Fruit fly (Drosophila melanogaster) whole organism, prepupa: ENCODE results near the gene wdn.

Source experiments
- Blimp-1 ChIP-seq: fragments of 200-800 bp; sonication (Bioruptor generic); optimal IDR thresholded peaks from 3 replicates; lab custom pipeline; 2017; ENCODE audit warnings: missing biosample characterization, missing genetic modification characterization, mild to moderate bottlenecking, moderate library complexity, missing genetic modification reagents
- CG10631 ChIP-seq: fragments of 200-800 bp; sonication (Bioruptor generic); optimal IDR thresholded peaks from 2 replicates; lab custom pipeline; 2016; ENCODE audit warnings: missing biosample characterization, missing genetic modification characterization
- CG10669 ChIP-seq: fragments of 200-800 bp; sonication (Bioruptor generic); optimal IDR thresholded peaks from 3 replicates; lab custom pipeline; 2018; ENCODE audit warnings: missing biosample characterization, mild to moderate bottlenecking, missing genetic modification characterization, moderate library complexity
- CG11294 ChIP-seq: fragments of 200-800 bp; sonication (Bioruptor generic); IDR thresholded peaks from 2 replicates; pipeline ENCODE4 v1.3.6; 2022; ENCODE audit warnings: missing biosample characterization, missing genetic modification characterization
- CG11762 ChIP-seq: fragments of 200-800 bp; sonication (Bioruptor generic); optimal IDR thresholded peaks from 3 replicates; lab custom pipeline; 2016; ENCODE audit warnings: missing biosample characterization, missing genetic modification characterization; ENCODE audit not compliant: insufficient read depth
- CG15336 ChIP-seq: fragments of 200-800 bp; sonication (Bioruptor generic); IDR thresholded peaks from 2 replicates; pipeline ENCODE4 v1.3.6; 2022; ENCODE audit warnings: missing biosample characterization, missing genetic modification characterization
- CG1621 ChIP-seq: fragments of 200-800 bp; sonication (Bioruptor generic); optimal IDR thresholded peaks from 3 replicates; lab custom pipeline; 2018; ENCODE audit warnings: missing biosample characterization, mild to moderate bottlenecking, missing genetic modification characterization
- CG16779 ChIP-seq: fragments of 200-800 bp; sonication (Bioruptor generic); optimal IDR thresholded peaks from 3 replicates; lab custom pipeline; 2017; ENCODE audit warnings: missing biosample characterization, mild to moderate bottlenecking, missing genetic modification characterization
- CG3032 ChIP-seq: fragments of 200-800 bp; optimal IDR thresholded peaks from 2 replicates; lab custom pipeline; 2019; ENCODE audit warnings: missing biosample characterization, mild to moderate bottlenecking, missing genetic modification characterization, moderate library complexity
- CG31627 ChIP-seq: fragments of 200-800 bp; sonication (Bioruptor generic); optimal IDR thresholded peaks from 3 replicates; lab custom pipeline; 2016; ENCODE audit warnings: missing biosample characterization, missing genetic modification characterization
- CG32006 ChIP-seq: fragments of 200-800 bp; sonication (Bioruptor generic); optimal IDR thresholded peaks from 3 replicates; lab custom pipeline; 2017; ENCODE audit warnings: missing biosample characterization, mild to moderate bottlenecking, missing genetic modification characterization
- CG34406 ChIP-seq: fragments of 200-800 bp; sonication (Bioruptor generic); optimal IDR thresholded peaks from 3 replicates; lab custom pipeline; 2016; ENCODE audit warnings: missing biosample characterization, missing genetic modification characterization
- CG3919 ChIP-seq: fragments of 200-800 bp; sonication (Bioruptor generic); optimal IDR thresholded peaks from 3 replicates; lab custom pipeline; 2016; ENCODE audit warnings: missing biosample characterization, missing genetic modification characterization
- CG4318 ChIP-seq: fragments of 200-800 bp; sonication (Bioruptor generic); optimal IDR thresholded peaks from 3 replicates; lab custom pipeline; 2017; ENCODE audit warnings: missing biosample characterization, mild to moderate bottlenecking, missing genetic modification characterization
- CG6163 ChIP-seq: fragments of 200-800 bp; sonication (Bioruptor generic); IDR thresholded peaks from 3 replicates; pipeline ENCODE4 v1.3.6; 2022; ENCODE audit warnings: missing biosample characterization, missing genetic modification characterization
- CG6792 ChIP-seq: fragments of 200-800 bp; sonication (Bioruptor generic); optimal IDR thresholded peaks from 3 replicates; lab custom pipeline; 2016; ENCODE audit warnings: missing biosample characterization, missing genetic modification characterization
- CG7368 ChIP-seq: fragments of 200-800 bp; sonication (Bioruptor generic); optimal IDR thresholded peaks from 3 replicates; lab custom pipeline; 2016; ENCODE audit warnings: missing biosample characterization, missing genetic modification characterization
- CG8632 ChIP-seq: fragments of 200-800 bp; sonication (Bioruptor generic); optimal IDR thresholded peaks from 3 replicates; lab custom pipeline; 2016; ENCODE audit warnings: missing biosample characterization, missing genetic modification characterization
- CG9139 ChIP-seq: fragments of 200-800 bp; sonication (Bioruptor generic); optimal IDR thresholded peaks from 3 replicates; lab custom pipeline; 2017; ENCODE audit warnings: missing biosample characterization, mild to moderate bottlenecking, missing genetic modification characterization
- Eip75B ChIP-seq: fragments of 200-800 bp; sonication (Bioruptor generic); optimal IDR thresholded peaks from 3 replicates; lab custom pipeline; 2016; ENCODE audit warnings: missing biosample characterization, missing genetic modification characterization
- Eip78C ChIP-seq: fragments of 200-800 bp; sonication (Bioruptor generic); peaks from one replicate; lab custom pipeline; 2016; ENCODE audit warnings: missing biosample characterization, missing genetic modification characterization
- Eip93F ChIP-seq: fragments of 200-800 bp; sonication (Bioruptor generic); optimal IDR thresholded peaks from 2 replicates; lab custom pipeline; 2016; ENCODE audit warnings: missing biosample characterization, mild to moderate bottlenecking, missing genetic modification characterization
- Ets21C ChIP-seq: fragments of 200-800 bp; sonication (Bioruptor generic); optimal IDR thresholded peaks from 3 replicates; lab custom pipeline; 2016; ENCODE audit warnings: missing biosample characterization, missing genetic modification characterization
- Ets96B ChIP-seq: fragments of 200-800 bp; optimal IDR thresholded peaks from 2 replicates; lab custom pipeline; 2019; ENCODE audit warnings: missing biosample characterization, mild to moderate bottlenecking, missing genetic modification characterization, moderate library complexity
- Gug ChIP-seq: fragments of 200-800 bp; sonication (Bioruptor generic); IDR thresholded peaks from 2 replicates; pipeline ENCODE4 v1.3.6; 2022; ENCODE audit warnings: missing biosample characterization, missing genetic modification characterization
- Hr39 ChIP-seq: fragments of 200-800 bp; sonication (Bioruptor generic); optimal IDR thresholded peaks from 2 replicates; lab custom pipeline; 2016; ENCODE audit warnings: missing biosample characterization, missing genetic modification characterization
- Hr4 ChIP-seq: fragments of 200-800 bp; sonication (Bioruptor generic); optimal IDR thresholded peaks from 3 replicates; lab custom pipeline; 2016; ENCODE audit warnings: missing biosample characterization, missing genetic modification characterization
- Lpt ChIP-seq: fragments of 200-800 bp; sonication (Bioruptor generic); optimal IDR thresholded peaks from 3 replicates; lab custom pipeline; 2016; ENCODE audit warnings: missing biosample characterization, missing genetic modification characterization
- Met ChIP-seq: fragments of 200-800 bp; sonication (Bioruptor generic); optimal IDR thresholded peaks from 3 replicates; lab custom pipeline; 2016; ENCODE audit warnings: missing biosample characterization, missing genetic modification characterization
- OdsH ChIP-seq: fragments of 200-800 bp; sonication (Bioruptor generic); optimal IDR thresholded peaks from 3 replicates; lab custom pipeline; 2016; ENCODE audit warnings: missing biosample characterization, missing genetic modification characterization
- Sox102F ChIP-seq: fragments of 200-800 bp; sonication (Bioruptor generic); optimal IDR thresholded peaks from 2 replicates; lab custom pipeline; 2016; ENCODE audit warnings: missing biosample characterization, mild to moderate bottlenecking, missing genetic modification characterization
- Sox14 ChIP-seq: fragments of 200-800 bp; sonication (Bioruptor generic); optimal IDR thresholded peaks from 3 replicates; lab custom pipeline; 2016; ENCODE audit warnings: missing biosample characterization, missing genetic modification characterization
- achi ChIP-seq: fragments of 200-800 bp; sonication (Bioruptor generic); optimal IDR thresholded peaks from 3 replicates; lab custom pipeline; 2016; ENCODE audit warnings: missing biosample characterization, missing genetic modification characterization
- acj6 ChIP-seq: fragments of 200-800 bp; sonication (Bioruptor generic); optimal IDR thresholded peaks from 3 replicates; lab custom pipeline; 2016; ENCODE audit warnings: missing biosample characterization, missing genetic modification characterization
- cyc ChIP-seq: fragments of 200-800 bp; sonication (Bioruptor generic); optimal IDR thresholded peaks from 3 replicates; lab custom pipeline; 2016; ENCODE audit warnings: missing biosample characterization, missing genetic modification characterization
- dac ChIP-seq: fragments of 200-800 bp; sonication (Bioruptor generic); optimal IDR thresholded peaks from 2 replicates; lab custom pipeline; 2017; ENCODE audit warnings: missing biosample characterization, mild to moderate bottlenecking, missing genetic modification characterization
- dsx ChIP-seq: fragments of 200-800 bp; optimal IDR thresholded peaks from 3 replicates; lab custom pipeline; 2019; ENCODE audit warnings: missing biosample characterization, mild to moderate bottlenecking, missing genetic modification characterization, moderate library complexity; ENCODE audit not compliant: poor library complexity, severe bottlenecking
- eg ChIP-seq: fragments of 200-800 bp; sonication (Bioruptor generic); IDR thresholded peaks from 3 replicates; pipeline ENCODE4 v1.3.6; 2022; ENCODE audit warnings: missing biosample characterization, missing genetic modification characterization
- esn ChIP-seq: fragments of 200-800 bp; sonication (Bioruptor generic); optimal IDR thresholded peaks from 2 replicates; lab custom pipeline; 2016; ENCODE audit warnings: missing biosample characterization, mild to moderate bottlenecking, missing genetic modification characterization, moderate library complexity
- fkh ChIP-seq: fragments of 200-800 bp; sonication (Bioruptor generic); optimal IDR thresholded peaks from 3 replicates; lab custom pipeline; 2017; ENCODE audit warnings: missing biosample characterization, mild to moderate bottlenecking, missing genetic modification characterization, moderate library complexity
- lz ChIP-seq: fragments of 200-800 bp; sonication (Bioruptor generic); optimal IDR thresholded peaks from 3 replicates; lab custom pipeline; 2016; ENCODE audit warnings: missing biosample characterization, missing genetic modification characterization
- pdm3 ChIP-seq: fragments of 200-800 bp; sonication (Bioruptor generic); optimal IDR thresholded peaks from 3 replicates; lab custom pipeline; 2016; ENCODE audit warnings: missing biosample characterization, missing genetic modification characterization
- salr ChIP-seq, 2 experiments: fragments of 200-800 bp; sonication (Bioruptor generic); optimal IDR thresholded peaks; 3 replicates each; lab custom pipeline; 2016 to 2018; ENCODE audit warnings: missing biosample characterization in 2 of 2, missing genetic modification characterization in 2 of 2, mild to moderate bottlenecking in 1 of 2
- ss ChIP-seq, 2 experiments: fragments of 200-800 bp; sonication (Bioruptor generic); optimal IDR thresholded peaks; 2 replicates in 1 of 2; 3 replicates in 1 of 2; lab custom pipeline; 2017 to 2018; ENCODE audit warnings: mild to moderate bottlenecking in 2 of 2, missing biosample characterization in 2 of 2, missing genetic modification characterization in 2 of 2, moderate library complexity in 1 of 2
- svp ChIP-seq: fragments of 200-800 bp; sonication (Bioruptor generic); peaks from one replicate; lab custom pipeline; 2016; ENCODE audit warnings: missing biosample characterization, missing genetic modification characterization
- vri ChIP-seq: fragments of 200-800 bp; sonication (Bioruptor generic); optimal IDR thresholded peaks from 3 replicates; lab custom pipeline; 2016; ENCODE audit warnings: missing biosample characterization, mild to moderate bottlenecking, missing genetic modification characterization

Gene wdn

DNA sequence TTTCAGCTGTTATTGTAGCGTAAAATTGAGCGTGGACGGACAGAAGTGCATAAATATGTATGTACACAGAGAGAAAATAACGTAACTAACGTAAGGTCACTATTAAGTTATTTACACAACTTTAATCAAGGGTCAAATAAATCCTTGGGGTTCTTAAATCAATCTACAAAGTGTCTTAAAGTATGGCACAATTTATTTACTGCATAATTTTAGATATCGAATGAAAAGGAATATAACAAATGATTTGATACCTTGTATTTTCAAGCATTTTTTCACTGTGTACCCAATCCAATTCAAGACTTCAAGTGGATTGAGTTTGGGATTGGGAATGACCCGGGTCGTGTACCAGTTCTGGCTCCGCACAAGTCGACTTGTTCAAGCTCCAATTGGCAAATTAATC is 30.8 kb upstream of the wdn start (continued):
- no peak for TF ChIP-seq Blimp-1 (GFP tag; lab: Kevin White, UChicago)
- no peak for TF ChIP-seq achi (GFP tag; lab: Kevin White, UChicago)
- no peak for TF ChIP-seq CG16779
- no peak for TF ChIP-seq dsx (GFP tag; lab: Kevin White, UChicago)
- no peak for TF ChIP-seq vri (GFP tag; lab: Kevin White, UChicago)
- no peak for TF ChIP-seq CG1621
- no peak for TF ChIP-seq CG6792 (GFP tag; lab: Kevin White, UChicago)
- TF ChIP-seq CG3919 = no peak
- TF ChIP-seq acj6 (GFP tag; lab: Kevin White, UChicago) = no peak
- no peak for TF ChIP-seq ss (GFP tag; optimal IDR thresholded peaks at IDR 0.05; lab: Kevin White, UChicago)
- no peak for TF ChIP-seq CG34406 (GFP tag; lab: Kevin White, UChicago)
- TF ChIP-seq Lpt = peak; percentile 25
- no peak for TF ChIP-seq CG7368 (GFP tag; lab: Kevin White, UChicago)
- no peak for TF ChIP-seq fkh
- TF ChIP-seq CG15336 (GFP tag; lab: Robert Waterston, UW) = peak; percentile 65
- no peak; the same call in 1 of the 2 replicates for TF ChIP-seq Gug
- TF ChIP-seq Ets96B (tag; lab: Kevin White, UChicago) = peak; percentile 29
- peak; percentile 31; the same call in 1 of the 3 replicates for TF ChIP-seq CG6163 (GFP tag; lab: Robert Waterston, UW)
- TF ChIP-seq CG3032 (tag; lab: Kevin White, UChicago) = no peak
- TF ChIP-seq CG32006 (GFP tag; lab: Kevin White, UChicago) = peak; percentile 79
- no peak for TF ChIP-seq CG10631 (GFP tag; lab: Kevin White, UChicago)
- no peak for TF ChIP-seq Sox14 (GFP tag; lab: Kevin White, UChicago)
- no peak for TF ChIP-seq CG9139

DNA sequence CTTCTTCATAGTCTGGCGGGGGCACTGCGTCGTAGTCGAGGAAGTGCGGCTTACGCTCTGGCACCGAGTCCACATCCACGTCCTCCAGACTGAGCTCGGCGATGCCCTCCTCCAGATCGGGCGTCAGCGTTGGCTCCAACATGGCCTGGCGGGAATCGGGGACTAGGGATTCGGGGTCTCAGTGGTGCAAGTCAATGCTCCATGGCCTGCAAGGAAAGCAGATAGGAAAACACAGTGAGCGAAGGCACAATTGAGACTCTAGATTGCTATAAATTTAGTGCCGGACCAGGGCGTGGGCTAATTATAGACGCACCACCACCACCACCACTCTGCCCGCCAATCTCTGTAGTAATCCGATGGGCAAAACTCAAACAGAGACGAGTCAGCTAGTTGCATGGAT is 29.5 kb upstream of the wdn start:
- TF ChIP-seq svp (GFP tag; lab: Kevin White, UChicago) (peak; percentile 69), salr (GFP tag; optimal IDR thresholded peaks at IDR 0.05; lab: Kevin White, UChicago) (no peak), OdsH (no peak), Eip78C (peak; percentile 57)

DNA sequence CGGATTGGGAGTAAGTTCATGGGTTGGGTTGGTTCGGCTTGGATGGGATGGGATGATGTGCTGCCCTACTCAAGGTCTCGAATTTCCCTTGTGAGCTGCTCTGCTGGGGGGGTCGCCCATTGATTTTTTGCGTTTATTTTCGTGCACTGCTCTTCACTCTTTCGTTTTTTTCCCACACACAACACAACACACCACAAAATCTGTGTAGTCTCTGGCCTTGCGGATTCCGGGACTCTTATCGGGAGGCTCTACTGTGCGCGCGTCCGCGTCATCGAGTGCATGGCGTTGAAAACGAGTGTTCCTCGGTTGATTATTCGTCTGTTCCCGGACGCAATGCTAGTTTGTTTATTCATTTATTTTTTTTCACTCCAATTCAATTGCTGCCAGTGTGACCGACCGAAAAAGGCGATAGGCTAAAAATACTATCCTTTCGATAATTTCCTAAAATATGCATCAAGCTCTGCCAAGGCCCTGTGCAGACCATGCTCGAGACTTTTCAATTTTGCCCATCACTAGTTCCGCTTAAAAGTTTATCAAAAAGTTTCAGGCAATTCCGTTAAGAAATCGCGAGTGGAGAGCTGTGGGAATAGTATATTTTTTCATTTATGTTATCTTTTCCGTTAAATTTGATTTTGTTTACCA is 20.6 kb upstream of the wdn start, which contains the start of gene WASp:
Gene WASp, minus strand, starts transcription at position 399 of the 642 bp plus-strand sequence.
- TF ChIP-seq Ets21C (GFP tag; lab: Kevin White, UChicago) (peak; percentile 26), CG15336 (GFP tag; lab: Robert Waterston, UW) (no peak), esn (GFP tag; lab: Kevin White, UChicago) (peak; percentile 64), Met (GFP tag; lab: Kevin White, UChicago) (no peak), Blimp-1 (GFP tag; lab: Kevin White, UChicago) (no peak), Eip75B (GFP tag; lab: Kevin White, UChicago) (no peak), salr (GFP tag; optimal IDR thresholded peaks at IDR 0.05; lab: Kevin White, UChicago) (peak; percentile 9 to 57), CG31627 (GFP tag; lab: Kevin White, UChicago) (peak; percentile 48), CG10669 (GFP tag; lab: Kevin White, UChicago) (no peak), Eip78C (peak; percentile 85), OdsH (no peak), dac (GFP tag; lab: Kevin White, UChicago) (peak; percentile 47), Hr4 (GFP tag; lab: Kevin White, UChicago) (no peak), eg (GFP tag; lab: Robert Waterston, UW) (no peak), lz (GFP tag; lab: Kevin White, UChicago) (peak; percentile 68), CG4318 (GFP tag; lab: Kevin White, UChicago) (no peak), CG3032 (tag; lab: Kevin White, UChicago) (peak; percentile 44), pdm3 (GFP tag; lab: Kevin White, UChicago) (peak; percentile 66), Sox102F (no peak), CG11294 (GFP tag; lab: Robert Waterston, UW) (no peak), CG7368 (GFP tag; lab: Kevin White, UChicago) (no peak), CG1621 (no peak), CG8632 (GFP tag; lab: Kevin White, UChicago) (no peak), fkh (no peak), CG11762 (GFP tag; lab: Kevin White, UChicago) (no peak), CG16779 (peak; percentile 59), CG9139 (no peak), Sox14 (GFP tag; lab: Kevin White, UChicago) (peak; percentile 64), ss (GFP tag; optimal IDR thresholded peaks at IDR 0.05; lab: Kevin White, UChicago) (peak in 1 of 2 experiments; percentile 55), Hr39 (GFP tag; lab: Kevin White, UChicago) (no peak), cyc (GFP tag; lab: Kevin White, UChicago) (no peak), Eip93F (no peak), dsx (GFP tag; lab: Kevin White, UChicago) (no peak), CG34406 (GFP tag; lab: Kevin White, UChicago) (no peak)
